Worm (Caenorhabditis elegans) whole organism, early embryonic: ENCODE measurements around the gene Y105C5A.1272.

Experiments used
- ama-1 ChIP-seq: fragments of 150-350 bp; optimal IDR thresholded peaks from 2 replicates; lab custom pipeline; 2014
- ceh-13 ChIP-seq: fragments of 200-800 bp; sonication (Bioruptor generic); optimal IDR thresholded peaks from 2 replicates; lab custom pipeline; 2018; ENCODE audit warnings: mild to moderate bottlenecking, missing genetic modification characterization, missing compliant biosample characterization
- ceh-36 ChIP-seq: sonication (generic microtip); optimal IDR thresholded peaks from 2 replicates; lab custom pipeline; 2016; ENCODE audit warnings: missing genetic modification characterization, inconsistent platforms, missing compliant biosample characterization
- ets-7 ChIP-seq: sonication (generic microtip); optimal IDR thresholded peaks from 2 replicates; lab custom pipeline; 2016; ENCODE audit warnings: missing genotype, missing genetic modification characterization, missing compliant biosample characterization
- flt-1 ChIP-seq: fragments of 200-800 bp; sonication (Bioruptor generic); IDR thresholded peaks from 2 replicates; pipeline ENCODE4 v1.3.6; 2022; ENCODE audit warnings: missing genetic modification characterization, missing compliant biosample characterization

DNA sequence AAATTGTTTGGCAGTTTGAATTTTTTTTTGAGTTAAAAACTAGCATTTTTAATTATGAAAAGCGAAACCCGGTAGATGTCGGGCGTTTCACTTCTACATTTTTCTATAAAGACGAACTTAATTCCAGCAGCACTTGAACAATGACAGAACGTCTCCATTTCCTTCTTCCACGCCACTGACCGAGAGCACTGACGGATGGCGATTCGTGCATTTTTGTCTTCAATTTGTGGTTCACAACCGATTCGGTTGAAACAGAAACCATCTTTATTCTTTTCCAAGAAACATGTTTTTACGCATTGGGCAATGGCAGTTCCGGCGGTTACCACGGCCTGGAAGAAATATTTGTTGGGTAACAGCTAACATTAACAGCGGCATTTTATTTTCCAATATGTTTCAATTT is 33.7 kb upstream of the Y105C5A.1272 start:
- TF ChIP-seq ama-1 (lab: Kevin White, UChicago): no peak
- TF ChIP-seq ceh-13 (GFP tag; lab: Kevin White, UChicago): no peak
- TF ChIP-seq flt-1 (GFP tag; lab: Robert Waterston, UW): no peak
- no peak for TF ChIP-seq ets-7 (tag; lab: Kevin White, UChicago)
- TF ChIP-seq ceh-36: no peak
